Fruit fly (Drosophila melanogaster): ENCODE measurements around the gene CG42376.

CG42376 gene

dm6 chrX:279097-279727 is 24.5 kb downstream of the CG42376 start, which contains the start of the genes CG3777 and ewg (continued):
- no peak for TF ChIP-seq CG16863 (GFP tag; optimal IDR thresholded peaks at IDR 0.05)
- TF ChIP-seq slou (GFP tag; optimal IDR thresholded peaks at IDR 0.05), result no peak
- TF ChIP-seq abd-A (tag; optimal IDR thresholded peaks at IDR 0.05), result no peak
- no peak for TF ChIP-seq Deaf1 (tag; optimal IDR thresholded peaks at IDR 0.05)
- TF ChIP-seq CG34422 (GFP tag; IDR thresholded peaks at IDR 0.05), result no peak
- TF ChIP-seq sim (GFP tag; IDR thresholded peaks at IDR 0.05), result no peak
- no peak for TF ChIP-seq stc (GFP tag; IDR thresholded peaks at IDR 0.05)
- no peak; the same call in 1 of the 2 replicates for TF ChIP-seq vvl (GFP tag; IDR thresholded peaks at IDR 0.05)
- no peak for TF ChIP-seq sens-2 (GFP tag; IDR thresholded peaks at IDR 0.05)
- TF ChIP-seq Hr39 (optimal IDR thresholded peaks at IDR 0.05), result no peak
- TF ChIP-seq p53 (GFP tag; optimal IDR thresholded peaks at IDR 0.05), result peak; percentile 26
- peak; percentile 97 for TF ChIP-seq zen2 (GFP tag; IDR thresholded peaks at IDR 0.05; ENCODE audit: partially characterized antibody)
- TF ChIP-seq Camta (GFP tag; optimal IDR thresholded peaks at IDR 0.05), result no peak
- TF ChIP-seq run (tag; optimal IDR thresholded peaks at IDR 0.05), result no peak
- TF ChIP-seq NC2α (GFP tag; optimal IDR thresholded peaks at IDR 0.05), result no peak
- peak; percentile 28 for TF ChIP-seq CG17829 (tag; optimal IDR thresholded peaks at IDR 0.05)
- TF ChIP-seq Fer1 (GFP tag; optimal IDR thresholded peaks at IDR 0.05), result no peak
- TF ChIP-seq Sin3A (optimal IDR thresholded peaks at IDR 0.05), result peak; percentile 63
- TF ChIP-seq gcm (GFP tag; optimal IDR thresholded peaks at IDR 0.05), result no peak
- no peak for TF ChIP-seq Fer3 (tag; optimal IDR thresholded peaks at IDR 0.05)
- no peak for TF ChIP-seq CG18011 (GFP tag; optimal IDR thresholded peaks at IDR 0.05)
- TF ChIP-seq CG14860 (GFP tag; IDR thresholded peaks at IDR 0.05; ENCODE audit: partially characterized antibody), result peak; percentile 93
- TF ChIP-seq Gsc (GFP tag; IDR thresholded peaks at IDR 0.05), result no peak
- TF ChIP-seq fd102C (GFP tag; optimal IDR thresholded peaks at IDR 0.05), result no peak
- TF ChIP-seq NK7.1 (GFP tag; optimal IDR thresholded peaks at IDR 0.05), result no peak
- no peak for TF ChIP-seq ac (GFP tag; optimal IDR thresholded peaks at IDR 0.05)
- no peak for TF ChIP-seq CG14050 (GFP tag; IDR thresholded peaks at IDR 0.05)
- TF ChIP-seq CG17612 (GFP tag; IDR thresholded peaks at IDR 0.05), result no peak
- no peak for TF ChIP-seq gcm2 (GFP tag; optimal IDR thresholded peaks at IDR 0.05)
- peak; percentile 97 for TF ChIP-seq chinmo (GFP tag; IDR thresholded peaks at IDR 0.05; ENCODE audit: partially characterized antibody)
- TF ChIP-seq yki (optimal IDR thresholded peaks at IDR 0.05), result no peak
- no peak for TF ChIP-seq Optix (GFP tag; IDR thresholded peaks at IDR 0.05)
- TF ChIP-seq CG42726 (GFP tag; IDR thresholded peaks at IDR 0.05; ENCODE audit: partially characterized antibody), result peak; percentile 98; the same call in 1 of the 2 replicates
- TF ChIP-seq CG8281 (tag; optimal IDR thresholded peaks at IDR 0.05), result no peak
- no peak for TF ChIP-seq dimm (GFP tag; IDR thresholded peaks at IDR 0.05)
- no peak for TF ChIP-seq Nf-YA (GFP tag; IDR thresholded peaks at IDR 0.05)
- TF ChIP-seq CG1233 (GFP tag; optimal IDR thresholded peaks at IDR 0.05), result no peak
- peak; percentile 64 for TF ChIP-seq CG8290 (GFP tag; optimal IDR thresholded peaks at IDR 0.05)
- TF ChIP-seq CG8290 (tag; optimal IDR thresholded peaks at IDR 0.05), result peak in 1 of 2 experiments; percentile 72
- no peak for TF ChIP-seq ind (GFP tag; optimal IDR thresholded peaks at IDR 0.05)
- TF ChIP-seq CkIIα-i1 (GFP tag; IDR thresholded peaks at IDR 0.05), result no peak
- TF ChIP-seq esg (GFP tag; conservative IDR thresholded peaks at IDR 0.05), result no peak
- no peak for TF ChIP-seq CG12219 (GFP tag; optimal IDR thresholded peaks at IDR 0.05)
- peak; percentile 13 for TF ChIP-seq D19A (tag; optimal IDR thresholded peaks at IDR 0.05)
- TF ChIP-seq fu2 (GFP tag; optimal IDR thresholded peaks at IDR 0.05), result no peak
- no peak for TF ChIP-seq CG11560 (tag; IDR thresholded peaks at IDR 0.05)
- TF ChIP-seq nau (GFP tag; optimal IDR thresholded peaks at IDR 0.05), result no peak
- TF ChIP-seq crp (GFP tag; optimal IDR thresholded peaks at IDR 0.05), result no peak
- TF ChIP-seq ab (GFP tag; optimal IDR thresholded peaks at IDR 0.05), result no peak
- no peak for TF ChIP-seq CG11085 (GFP tag; IDR thresholded peaks at IDR 0.05)
- no peak for TF ChIP-seq CG17912 (GFP tag; optimal IDR thresholded peaks at IDR 0.05)
- no peak for TF ChIP-seq chn (GFP tag; optimal IDR thresholded peaks at IDR 0.05)
- TF ChIP-seq CG33213 (GFP tag; optimal IDR thresholded peaks at IDR 0.05), result peak; percentile 68

All from whole organism, embryonic.